Worm (Caenorhabditis elegans): ENCODE measurements around the gene C33F10.12.

DNA sequence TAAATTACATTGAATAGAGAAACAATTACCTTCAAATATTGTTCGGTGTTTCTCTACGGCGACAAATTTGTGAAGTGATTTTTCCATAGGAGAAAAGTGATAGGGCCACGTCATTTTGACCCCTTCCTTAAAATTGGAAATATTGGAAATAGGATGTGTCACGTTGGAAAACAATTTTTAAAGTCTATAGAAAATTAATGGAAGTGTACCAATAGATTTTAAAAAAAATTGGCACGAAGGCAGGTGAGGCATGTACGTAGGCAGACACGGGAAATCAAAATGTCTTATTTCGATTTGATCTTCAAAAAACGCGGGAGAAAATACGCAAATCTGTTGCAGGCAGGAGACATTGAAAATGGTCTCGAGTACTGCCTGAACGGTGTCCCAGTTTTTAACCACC is at the start of gene C33F10.12:
- TF ChIP-seq nhr-11 (tag; optimal IDR thresholded peaks at IDR 0.05) (no peak), lin-13 (GFP tag; optimal IDR thresholded peaks at IDR 0.05) (no peak), nhr-25 (tag; optimal IDR thresholded peaks at IDR 0.05) (no peak), peb-1 (tag; optimal IDR thresholded peaks at IDR 0.05) (no peak)

All from whole organism, L2 larva.